Fruit fly (Drosophila melanogaster): Measurements from ENCODE around the gene CG8997.

DNA sequence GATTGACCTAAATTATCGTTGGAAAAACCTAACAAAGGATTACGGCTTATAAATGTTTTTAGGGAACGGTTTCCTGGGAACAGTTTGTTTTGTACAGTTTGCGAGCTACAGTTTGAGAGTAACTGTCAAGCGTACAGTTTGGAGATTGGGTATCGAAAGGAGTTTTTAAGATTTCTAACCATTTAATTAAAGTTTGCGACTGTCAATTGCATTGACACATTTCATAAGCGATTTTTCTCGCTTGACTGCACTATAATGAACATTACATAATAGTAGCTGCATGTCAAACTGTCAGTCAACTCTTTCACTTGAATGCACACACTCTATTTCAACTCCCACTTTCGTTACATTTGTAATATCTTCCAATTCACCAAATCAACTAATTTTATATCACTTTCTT, 47.7 kb upstream of the CG8997 start:
- TF ChIP-seq CG9215 (GFP tag; IDR thresholded peaks at IDR 0.05) = no peak
- TF ChIP-seq CG32532 (GFP tag; IDR thresholded peaks at IDR 0.05) = no peak
- no peak for TF ChIP-seq gcm (GFP tag; optimal IDR thresholded peaks at IDR 0.05)
- no peak for TF ChIP-seq CG17359 (tag; optimal IDR thresholded peaks at IDR 0.05)
- TF ChIP-seq Rx (GFP tag; IDR thresholded peaks at IDR 0.05) = no peak
- no peak for TF ChIP-seq Scr (GFP tag; IDR thresholded peaks at IDR 0.05; ENCODE audit: partially characterized antibody)
- no peak for TF ChIP-seq CG2116 (GFP tag; optimal IDR thresholded peaks at IDR 0.05)
- no peak for TF ChIP-seq emc (GFP tag; optimal IDR thresholded peaks at IDR 0.05)
- no peak for TF ChIP-seq CG8924 (tag; optimal IDR thresholded peaks at IDR 0.05)
- no peak for TF ChIP-seq hth (optimal IDR thresholded peaks at IDR 0.05)
- no peak for TF ChIP-seq BtbVII (GFP tag; optimal IDR thresholded peaks at IDR 0.05)
- no peak for TF ChIP-seq eve (GFP tag; optimal IDR thresholded peaks at IDR 0.05)
